Worm (Caenorhabditis elegans) whole organism, L4 larva: Measurements from ENCODE around the gene srx-125.
A peak's percentile ranks its signal among the peaks of the same experiment; 100 is the strongest.

ENCODE experiments used
- F10B5.3 ChIP-seq: sonication (generic microtip); optimal IDR thresholded peaks from 2 replicates; lab custom pipeline; 2016; ENCODE audit warnings: mild to moderate bottlenecking, missing genetic modification characterization, missing compliant biosample characterization
- F37D6.2 ChIP-seq: sonication (generic microtip); optimal IDR thresholded peaks from 2 replicates; lab custom pipeline; 2016; ENCODE audit warnings: mild to moderate bottlenecking, missing genetic modification characterization, missing compliant biosample characterization
- T26A8.4 ChIP-seq: fragments of 200-800 bp; sonication (Bioruptor generic); IDR thresholded peaks from 2 replicates; pipeline ENCODE4 v1.3.6; 2022; ENCODE audit warnings: missing genetic modification characterization, missing compliant biosample characterization
- Y48G9A.11 ChIP-seq: fragments of 200-800 bp; sonication (Bioruptor generic); IDR thresholded peaks from 2 replicates; pipeline ENCODE4 v1.3.6; 2022; ENCODE audit warnings: missing genetic modification reagents, missing genetic modification characterization, missing compliant biosample characterization
- Y5F2A.4 ChIP-seq: fragments of 200-800 bp; sonication (Bioruptor generic); optimal IDR thresholded peaks from 2 replicates; lab custom pipeline; 2018; ENCODE audit warnings: mild to moderate bottlenecking, missing genetic modification characterization, missing compliant biosample characterization
- Y75B8A.6 ChIP-seq: fragments of 200-800 bp; sonication (Bioruptor generic); IDR thresholded peaks from 2 replicates; pipeline ENCODE4 v1.3.6; 2022; ENCODE audit warnings: missing genetic modification reagents, missing genetic modification characterization, missing compliant biosample characterization
- aly-2 ChIP-seq: sonication (generic microtip); optimal IDR thresholded peaks from 2 replicates; lab custom pipeline; 2018; ENCODE audit warnings: missing biosample characterization, missing genetic modification characterization
- ama-1 ChIP-seq: fragments of 150-350 bp; optimal IDR thresholded peaks from 2 replicates; lab custom pipeline; 2014; ENCODE audit warnings: inconsistent platforms, mixed read lengths
- arid-1 ChIP-seq: fragments of 200-800 bp; sonication (Bioruptor generic); conservative IDR thresholded peaks from 2 replicates; pipeline ENCODE4 v1.3.6; 2022; ENCODE audit warnings: missing genetic modification reagents, missing genetic modification characterization, missing compliant biosample characterization
- ceh-28 ChIP-seq: fragments of 150-350 bp; optimal IDR thresholded peaks from 2 replicates; lab custom pipeline; 2014; ENCODE audit warnings: missing biosample characterization, missing genetic modification reagents, missing genetic modification characterization
- ceh-44 ChIP-seq: fragments of 200-800 bp; sonication (Bioruptor generic); IDR thresholded peaks from 2 replicates; pipeline ENCODE4 v1.3.6; 2022; ENCODE audit warnings: missing genetic modification reagents, missing genetic modification characterization, missing compliant biosample characterization
- ceh-62 ChIP-seq: sonication (generic microtip); optimal IDR thresholded peaks from 2 replicates; lab custom pipeline; 2017; ENCODE audit warnings: missing biosample characterization, missing genetic modification characterization
- ceh-82 ChIP-seq: sonication (generic microtip); optimal IDR thresholded peaks from 2 replicates; lab custom pipeline; 2017; ENCODE audit warnings: missing biosample characterization, missing genetic modification characterization
- ces-1 ChIP-seq: fragments of 150-350 bp; sonication (generic microtip); optimal IDR thresholded peaks from 4 replicates; lab custom pipeline; 2014; ENCODE audit warnings: missing biosample characterization, missing genetic modification reagents, missing genetic modification characterization
- ctbp-1 ChIP-seq: fragments of 200-800 bp; sonication (Bioruptor generic); IDR thresholded peaks from 2 replicates; pipeline ENCODE4 v1.3.6; 2022; ENCODE audit warnings: missing genetic modification reagents, missing genetic modification characterization, missing compliant biosample characterization
- daf-12 ChIP-seq: fragments of 150-350 bp; optimal IDR thresholded peaks from 2 replicates; lab custom pipeline; 2014; ENCODE audit warnings: missing biosample characterization, missing genetic modification reagents, missing genetic modification characterization
- daf-16 ChIP-seq, 3 experiments: sonication (generic microtip); optimal IDR thresholded peaks; 2 replicates each; lab custom pipeline; 2016 to 2017; ENCODE audit warnings: missing genetic modification characterization in 3 of 3, missing genetic modification reagents in 3 of 3, mild to moderate bottlenecking in 2 of 3, missing compliant biosample characterization in 2 of 3, missing biosample characterization in 1 of 3, moderate library complexity in 1 of 3
- dmd-6 ChIP-seq: fragments of 200-800 bp; sonication (Bioruptor generic); IDR thresholded peaks from 2 replicates; pipeline ENCODE4 v1.3.6; 2022; ENCODE audit warnings: missing genetic modification reagents, missing genetic modification characterization, missing compliant biosample characterization
- dmd-9 ChIP-seq: fragments of 200-800 bp; sonication (Bioruptor generic); IDR thresholded peaks from 2 replicates; pipeline ENCODE4 v1.3.6; 2022; ENCODE audit warnings: missing genetic modification reagents, missing genetic modification characterization, missing compliant biosample characterization
- dpl-1 ChIP-seq: fragments of 150-350 bp; optimal IDR thresholded peaks from 2 replicates; lab custom pipeline; 2014; ENCODE audit warnings: missing biosample characterization, missing genetic modification reagents, missing genetic modification characterization
- duxl-1 ChIP-seq: sonication (generic microtip); optimal IDR thresholded peaks from 2 replicates; lab custom pipeline; 2016; ENCODE audit warnings: mild to moderate bottlenecking, missing genetic modification characterization, moderate library complexity, missing compliant biosample characterization; ENCODE audit not compliant: poor library complexity
- egl-43 ChIP-seq: fragments of 200-800 bp; sonication (Bioruptor generic); IDR thresholded peaks from 2 replicates; pipeline ENCODE4 v1.3.6; 2022; ENCODE audit warnings: missing genetic modification reagents, missing genetic modification characterization, missing compliant biosample characterization
- gei-8 ChIP-seq: fragments of 200-800 bp; sonication (Bioruptor generic); optimal IDR thresholded peaks from 2 replicates; lab custom pipeline; 2018; ENCODE audit warnings: mild to moderate bottlenecking, missing genetic modification characterization, missing compliant biosample characterization
- hlh-11 ChIP-seq: fragments of 200-800 bp; sonication (Bioruptor generic); optimal IDR thresholded peaks from 2 replicates; lab custom pipeline; 2018; ENCODE audit warnings: mild to moderate bottlenecking, missing genetic modification characterization, missing compliant biosample characterization
- hmg-1.1 ChIP-seq: fragments of 200-800 bp; sonication (Bioruptor generic); IDR thresholded peaks from 2 replicates; pipeline ENCODE4 v1.3.6; 2022; ENCODE audit warnings: missing genetic modification reagents, missing genetic modification characterization, missing compliant biosample characterization
- lim-7 ChIP-seq: fragments of 200-800 bp; sonication (Bioruptor generic); IDR thresholded peaks from 2 replicates; pipeline ENCODE4 v1.3.6; 2022; ENCODE audit warnings: missing genetic modification characterization, missing compliant biosample characterization
- lin-13 ChIP-seq: fragments of 150-350 bp; optimal IDR thresholded peaks from 2 replicates; lab custom pipeline; 2014; ENCODE audit warnings: missing biosample characterization, missing genetic modification reagents, missing genetic modification characterization
- lin-29 ChIP-seq: fragments of 200-800 bp; sonication (Bioruptor generic); IDR thresholded peaks from 2 replicates; pipeline ENCODE4 v1.3.6; 2022; ENCODE audit warnings: missing genetic modification reagents, missing genetic modification characterization, missing compliant biosample characterization
- lin-38 ChIP-seq: fragments of 200-800 bp; sonication (Bioruptor generic); IDR thresholded peaks from 2 replicates; pipeline ENCODE4 v1.3.6; 2022; ENCODE audit warnings: missing genetic modification reagents, missing genetic modification characterization, missing compliant biosample characterization
- madf-5 ChIP-seq, 2 experiments: fragments of 200-800 bp; sonication (Bioruptor generic); IDR thresholded peaks; 2 replicates each; pipeline ENCODE4 v1.3.6; 2022; ENCODE audit warnings: missing compliant biosample characterization in 2 of 2, missing genetic modification characterization in 2 of 2
- madf-9 ChIP-seq: fragments of 200-800 bp; sonication (Bioruptor generic); conservative IDR thresholded peaks from 2 replicates; pipeline ENCODE4 v1.3.6; 2022; ENCODE audit warnings: missing genetic modification reagents, missing genetic modification characterization, missing compliant biosample characterization
- mdl-1 ChIP-seq, 2 experiments: fragments of 150-350 bp in 1 of 2; sonication (generic microtip) in 1 of 2; optimal IDR thresholded peaks; 2 replicates each; lab custom pipeline; 2014 to 2017; ENCODE audit warnings: missing biosample characterization in 2 of 2, missing genetic modification characterization in 2 of 2
- mep-1 ChIP-seq: fragments of 150-350 bp; sonication (generic microtip); optimal IDR thresholded peaks from 3 replicates; lab custom pipeline; 2014; ENCODE audit warnings: missing biosample characterization, missing genetic modification characterization
- mxl-3 ChIP-seq: fragments of 200-800 bp; sonication (Bioruptor generic); optimal IDR thresholded peaks from 2 replicates; lab custom pipeline; 2018; ENCODE audit warnings: mild to moderate bottlenecking, missing genetic modification characterization, missing compliant biosample characterization
- nhr-25 ChIP-seq: sonication (generic microtip); optimal IDR thresholded peaks from 2 replicates; lab custom pipeline; 2017; ENCODE audit warnings: missing genetic modification characterization, mild to moderate bottlenecking, missing compliant biosample characterization, antibody characterized with exemption, moderate library complexity, borderline replicate concordance; ENCODE audit not compliant: insufficient read depth
- nhr-42 ChIP-seq: fragments of 200-800 bp; sonication (Bioruptor generic); IDR thresholded peaks from 2 replicates; pipeline ENCODE4 v1.3.6; 2022; ENCODE audit warnings: missing genetic modification characterization, missing compliant biosample characterization
- nhr-48 ChIP-seq: sonication (generic microtip); optimal IDR thresholded peaks from 2 replicates; lab custom pipeline; 2016; ENCODE audit warnings: mild to moderate bottlenecking, missing genetic modification characterization, missing compliant biosample characterization
- nhr-6 ChIP-seq: fragments of 150-350 bp; optimal IDR thresholded peaks from 2 replicates; lab custom pipeline; 2014; ENCODE audit warnings: missing biosample characterization, missing genetic modification characterization
- pqm-1 ChIP-seq: sonication (generic microtip); optimal IDR thresholded peaks from 2 replicates; lab custom pipeline; 2017; ENCODE audit warnings: missing biosample characterization, missing genetic modification characterization
- rbr-2 ChIP-seq: sonication (generic microtip); optimal IDR thresholded peaks from 2 replicates; lab custom pipeline; 2016; ENCODE audit warnings: missing genotype, missing genetic modification characterization, missing compliant biosample characterization
- set-16 ChIP-seq: fragments of 200-800 bp; sonication (Bioruptor generic); IDR thresholded peaks from 2 replicates; pipeline ENCODE4 v1.3.6; 2022; ENCODE audit warnings: missing genetic modification reagents, missing genetic modification characterization, missing compliant biosample characterization
- snpc-1.2 ChIP-seq: fragments of 200-800 bp; sonication (Bioruptor generic); IDR thresholded peaks from 2 replicates; pipeline ENCODE4 v1.3.6; 2022; ENCODE audit warnings: missing genetic modification reagents, missing genetic modification characterization, missing compliant biosample characterization
- spr-1 ChIP-seq: sonication (generic microtip); optimal IDR thresholded peaks from 2 replicates; lab custom pipeline; 2016; ENCODE audit warnings: mild to moderate bottlenecking, missing genetic modification characterization, missing compliant biosample characterization
- unc-62 ChIP-seq, 3 experiments: fragments of 150-350 bp in 1 of 3; sonication (generic microtip); optimal IDR thresholded peaks in 2 of 3; peaks in 1 of 3; 1 replicate in 1 of 3; 2 replicates in 2 of 3; lab custom pipeline; 2014 to 2017; ENCODE audit warnings: missing biosample characterization in 3 of 3, missing genetic modification characterization in 3 of 3, missing genetic modification reagents in 3 of 3, missing genotype in 1 of 3
- vab-7 ChIP-seq: fragments of 200-800 bp; sonication (Bioruptor generic); IDR thresholded peaks from 2 replicates; pipeline ENCODE4 v1.3.6; 2022; ENCODE audit warnings: missing genetic modification reagents, missing genetic modification characterization, missing compliant biosample characterization
- zag-1 ChIP-seq: fragments of 150-350 bp; optimal IDR thresholded peaks from 2 replicates; lab custom pipeline; 2014; ENCODE audit warnings: missing biosample characterization, missing genetic modification characterization

srx-125 gene

DNA sequence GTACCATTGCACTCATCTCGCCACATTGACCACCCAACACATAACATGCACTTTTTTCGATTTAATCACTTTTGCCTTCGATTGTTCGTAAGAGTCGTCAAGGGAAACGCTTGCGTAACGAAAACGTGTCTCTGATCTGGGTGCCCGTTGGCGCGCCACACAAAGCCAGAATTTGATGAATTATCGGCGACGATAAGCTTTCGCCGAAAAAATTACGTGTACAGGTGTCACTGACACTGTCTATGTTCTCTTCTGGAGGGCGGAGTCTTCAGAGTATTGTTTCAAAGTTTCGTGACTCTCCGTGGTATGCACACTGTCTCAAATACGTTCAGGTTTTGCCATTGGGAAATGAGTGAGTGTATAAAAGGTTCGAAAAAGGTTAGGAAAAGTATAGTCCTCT is 43.6 kb downstream of the srx-125 start, which contains the start of gene F53F1.4:
Gene F53F1.4 (plus strand): TSS at position 390 of the 400 bp plus-strand sequence.
- no peak for TF ChIP-seq pqm-1
- peak; percentile 19 for TF ChIP-seq hlh-11 (tag; lab: Kevin White, UChicago)
- no peak for TF ChIP-seq Y5F2A.4 (GFP tag; lab: Kevin White, UChicago)
- TF ChIP-seq mxl-3 (GFP tag; lab: Kevin White, UChicago) = peak; percentile 74
- peak; percentile 40 for TF ChIP-seq nhr-48

- peak; percentile 97 for TF ChIP-seq set-16 (GFP tag; lab: Robert Waterston, UW)
- TF ChIP-seq gei-8 (GFP tag; lab: Kevin White, UChicago) = no peak
- no peak for TF ChIP-seq dpl-1 (GFP tag; lab: Kevin White, UChicago)
- TF ChIP-seq lim-7 (GFP tag; lab: Robert Waterston, UW) = no peak
- TF ChIP-seq nhr-6 (tag; lab: Kevin White, UChicago) = peak; percentile 9
- no peak for TF ChIP-seq Y48G9A.11 (GFP tag; lab: Robert Waterston, UW)
- 0 out of 2 replicates have a peak, but pooled peaks have one; percentile 13 for TF ChIP-seq snpc-1.2 (GFP tag; lab: Robert Waterston, UW)
- no peak for TF ChIP-seq nhr-48
- no peak for TF ChIP-seq F37D6.2 (tag; lab: Kevin White, UChicago)
- TF ChIP-seq F10B5.3 = no peak
- TF ChIP-seq aly-2 (tag; lab: Kevin White, UChicago) = no peak
- TF ChIP-seq nhr-25 (tag; lab: Kevin White, UChicago) = no peak
- no peak for TF ChIP-seq hmg-1.1
- 0 out of 2 replicates have a peak, but pooled peaks have one; percentile 40 for TF ChIP-seq ctbp-1 (GFP tag; lab: Robert Waterston, UW)
- TF ChIP-seq daf-16 (GFP tag; optimal IDR thresholded peaks at IDR 0.05; lab: Kevin White, UChicago) = no peak
- TF ChIP-seq daf-16 (tag; optimal IDR thresholded peaks at IDR 0.05; lab: Kevin White, UChicago) = no peak
- TF ChIP-seq ceh-82 (tag; lab: Kevin White, UChicago) = no peak
- TF ChIP-seq duxl-1 = no peak
- no peak for TF ChIP-seq ceh-62
- peak; percentile 17 for TF ChIP-seq mep-1 (tag; lab: Kevin White, UChicago)
- TF ChIP-seq lin-38 (GFP tag; lab: Robert Waterston, UW) = peak; percentile 12; the same call in 1 of the 2 replicates
- TF ChIP-seq ama-1 (lab: Kevin White, UChicago) = peak; percentile 35
- no peak for TF ChIP-seq rbr-2
- TF ChIP-seq vab-7 = no peak
- TF ChIP-seq zag-1 = no peak
- peak; percentile 47; the same call in 1 of the 2 replicates for TF ChIP-seq T26A8.4 (GFP tag; lab: Robert Waterston, UW)
- peak; percentile 38 for TF ChIP-seq lin-13
- peak in 1 of 2 experiments; percentile 76 for TF ChIP-seq unc-62 (GFP tag; optimal IDR thresholded peaks at IDR 0.05 in 1 of 2; lab: Kevin White, UChicago)
- no peak for TF ChIP-seq unc-62 (tag; optimal IDR thresholded peaks at IDR 0.05; lab: Kevin White, UChicago)
- TF ChIP-seq madf-9 (GFP tag; lab: Robert Waterston, UW) = no peak
- TF ChIP-seq mdl-1 (tag; optimal IDR thresholded peaks at IDR 0.05; lab: Kevin White, UChicago) = no peak
- TF ChIP-seq ces-1 (GFP tag; lab: Kevin White, UChicago) = no peak
- no peak for TF ChIP-seq ceh-44
- TF ChIP-seq dmd-9 (GFP tag; lab: Robert Waterston, UW) = no peak
- TF ChIP-seq egl-43 (GFP tag; lab: Robert Waterston, UW) = peak; percentile 75; the same call in 1 of the 2 replicates
- TF ChIP-seq mxl-3 (GFP tag; lab: Kevin White, UChicago) = peak; percentile 2
- TF ChIP-seq daf-12 (tag; lab: Kevin White, UChicago) = no peak
- no peak for TF ChIP-seq lin-29
- no peak for TF ChIP-seq arid-1
- TF ChIP-seq nhr-42 (GFP tag; lab: Robert Waterston, UW) = no peak
- TF ChIP-seq Y75B8A.6 (GFP tag; lab: Robert Waterston, UW) = no peak
- TF ChIP-seq ceh-28 (tag; lab: Kevin White, UChicago) = no peak
- TF ChIP-seq madf-5 (GFP tag; IDR thresholded peaks at IDR 0.05; lab: Robert Waterston, UW) = no peak
- no peak for TF ChIP-seq dmd-6 (GFP tag; lab: Robert Waterston, UW)
- TF ChIP-seq Y5F2A.4 (GFP tag; lab: Kevin White, UChicago) = no peak
- peak; percentile 36 for TF ChIP-seq spr-1 (tag; lab: Kevin White, UChicago)
These were observed 44.3 kb downstream of the srx-125 start for ce11 chrV:13411225-13411991.
